Worm (Caenorhabditis elegans) whole organism, young adult: ENCODE measurements around the gene F41H10.3.

ENCODE experiments used
- B0261.1 ChIP-seq: sonication (generic microtip); optimal IDR thresholded peaks from 2 replicates; lab custom pipeline; 2016; ENCODE audit warnings: mild to moderate bottlenecking, missing genetic modification characterization, moderate library complexity, missing compliant biosample characterization
- F10E7.11 ChIP-seq: sonication (generic microtip); optimal IDR thresholded peaks from 2 replicates; lab custom pipeline; 2017; ENCODE audit warnings: mild to moderate bottlenecking, missing genetic modification characterization, moderate library complexity, missing compliant biosample characterization
- F22D6.2 ChIP-seq: sonication (generic microtip); optimal IDR thresholded peaks from 2 replicates; lab custom pipeline; 2016; ENCODE audit warnings: mild to moderate bottlenecking, missing genetic modification characterization, missing compliant biosample characterization
- F37B4.10 ChIP-seq: fragments of 200-800 bp; sonication (Bioruptor generic); IDR thresholded peaks from 2 replicates; pipeline ENCODE4 v1.3.6; 2022; ENCODE audit warnings: missing genetic modification characterization, missing compliant biosample characterization
- F49E8.2 ChIP-seq: sonication (generic microtip); optimal IDR thresholded peaks from 3 replicates; lab custom pipeline; 2017; ENCODE audit warnings: missing genetic modification characterization, mild to moderate bottlenecking, missing compliant biosample characterization, antibody characterized with exemption, moderate library complexity; ENCODE audit not compliant: insufficient read depth
- K11D2.4 ChIP-seq: fragments of 200-800 bp; sonication (Bioruptor generic); IDR thresholded peaks from 2 replicates; pipeline ENCODE4 v1.3.6; 2022; ENCODE audit warnings: missing genetic modification reagents, missing genetic modification characterization, missing compliant biosample characterization
- Y67H2A.10 ChIP-seq: fragments of 200-800 bp; sonication (Bioruptor generic); conservative IDR thresholded peaks from 2 replicates; pipeline ENCODE4 v1.3.6; 2022; ENCODE audit warnings: missing genetic modification reagents, missing genetic modification characterization, missing compliant biosample characterization
- Y95B8A.8 ChIP-seq: fragments of 200-800 bp; sonication (Bioruptor generic); IDR thresholded peaks from 2 replicates; pipeline ENCODE4 v1.3.6; 2022; ENCODE audit warnings: missing genetic modification reagents, missing genetic modification characterization, missing compliant biosample characterization
- ama-1 ChIP-seq, 3 experiments: fragments of 150-350 bp in 1 of 3; sonication (generic microtip) in 2 of 3; optimal IDR thresholded peaks; 2 replicates each; lab custom pipeline; 2014 to 2018; ENCODE audit warnings: missing biosample characterization in 2 of 3, missing genetic modification characterization in 2 of 3, missing genetic modification reagents in 2 of 3
- aptf-3 ChIP-seq: fragments of 200-800 bp; sonication (Bioruptor generic); IDR thresholded peaks from 2 replicates; pipeline ENCODE4 v1.3.6; 2022; ENCODE audit warnings: missing genetic modification characterization, missing compliant biosample characterization
- atf-7 ChIP-seq: sonication (generic microtip); optimal IDR thresholded peaks from 2 replicates; lab custom pipeline; 2017; ENCODE audit warnings: mild to moderate bottlenecking, missing genetic modification characterization, missing compliant biosample characterization
- athp-1 ChIP-seq: sonication (generic microtip); optimal IDR thresholded peaks from 2 replicates; lab custom pipeline; 2017; ENCODE audit warnings: mild to moderate bottlenecking, missing genetic modification characterization, missing compliant biosample characterization
- attf-3 ChIP-seq: fragments of 200-800 bp; sonication (Bioruptor generic); conservative IDR thresholded peaks from 2 replicates; pipeline ENCODE4 v1.3.6; 2022; ENCODE audit warnings: missing genetic modification reagents, missing genetic modification characterization, missing compliant biosample characterization
- bed-1 ChIP-seq: fragments of 200-800 bp; sonication (Bioruptor generic); IDR thresholded peaks from 2 replicates; pipeline ENCODE4 v1.3.6; 2022; ENCODE audit warnings: missing genetic modification reagents, missing genetic modification characterization, missing compliant biosample characterization
- bed-2 ChIP-seq: fragments of 200-800 bp; sonication (Bioruptor generic); IDR thresholded peaks from 2 replicates; pipeline ENCODE4 v1.3.6; 2022; ENCODE audit warnings: missing genetic modification reagents, missing genetic modification characterization, missing compliant biosample characterization
- cebp-2 ChIP-seq: fragments of 200-800 bp; sonication (Bioruptor generic); IDR thresholded peaks from 2 replicates; pipeline ENCODE4 v1.3.6; 2022; ENCODE audit warnings: missing genetic modification characterization, missing compliant biosample characterization
- ceh-40 ChIP-seq: fragments of 200-800 bp; sonication (Bioruptor generic); IDR thresholded peaks from 2 replicates; pipeline ENCODE4 v1.3.6; 2022; ENCODE audit warnings: missing genetic modification characterization, missing compliant biosample characterization
- ceh-91 ChIP-seq: fragments of 200-800 bp; sonication (Bioruptor generic); IDR thresholded peaks from 2 replicates; pipeline ENCODE4 v1.3.6; 2022; ENCODE audit warnings: missing genetic modification reagents, missing genetic modification characterization, missing compliant biosample characterization
- chd-7 ChIP-seq: sonication (generic microtip); optimal IDR thresholded peaks from 2 replicates; lab custom pipeline; 2016; ENCODE audit warnings: mild to moderate bottlenecking, missing genetic modification characterization, moderate library complexity, missing compliant biosample characterization
- dpff-1 ChIP-seq: sonication (generic microtip); optimal IDR thresholded peaks from 2 replicates; lab custom pipeline; 2017; ENCODE audit warnings: mild to moderate bottlenecking, missing genetic modification characterization, missing compliant biosample characterization
- dpl-1 ChIP-seq: fragments of 150-350 bp; optimal IDR thresholded peaks from 2 replicates; lab custom pipeline; 2014; ENCODE audit warnings: missing biosample characterization, missing genetic modification reagents, missing genetic modification characterization
- efl-1 ChIP-seq: fragments of 150-350 bp; optimal IDR thresholded peaks from 2 replicates; lab custom pipeline; 2014; ENCODE audit warnings: missing biosample characterization, missing genetic modification reagents, missing genetic modification characterization
- egl-44 ChIP-seq: fragments of 200-800 bp; sonication (Bioruptor generic); IDR thresholded peaks from 2 replicates; pipeline ENCODE4 v1.3.6; 2022; ENCODE audit warnings: missing genetic modification reagents, missing genetic modification characterization, missing compliant biosample characterization
- fkh-3 ChIP-seq: sonication (generic microtip); optimal IDR thresholded peaks from 2 replicates; lab custom pipeline; 2016; ENCODE audit warnings: mild to moderate bottlenecking, missing genetic modification characterization, missing compliant biosample characterization
- him-1 ChIP-seq: sonication (generic microtip); optimal IDR thresholded peaks from 2 replicates; lab custom pipeline; 2016; ENCODE audit warnings: missing genotype, missing genetic modification reagents, missing genetic modification characterization, missing compliant biosample characterization
- hlh-12 ChIP-seq: sonication (generic microtip); optimal IDR thresholded peaks from 2 replicates; lab custom pipeline; 2016; ENCODE audit warnings: missing genetic modification characterization, missing compliant biosample characterization
- hrde-1 ChIP-seq: sonication (generic microtip); optimal IDR thresholded peaks from 2 replicates; lab custom pipeline; 2016; ENCODE audit warnings: missing genetic modification characterization, mild to moderate bottlenecking, missing compliant biosample characterization, moderate library complexity, missing genotype, missing genetic modification reagents, borderline replicate concordance
- lag-1 ChIP-seq: fragments of 200-800 bp; sonication (Bioruptor generic); IDR thresholded peaks from 2 replicates; pipeline ENCODE4 v1.3.6; 2022; ENCODE audit warnings: missing genetic modification reagents, missing genetic modification characterization, missing compliant biosample characterization
- let-526 ChIP-seq: fragments of 200-800 bp; sonication (Bioruptor generic); IDR thresholded peaks from 2 replicates; pipeline ENCODE4 v1.3.6; 2022; ENCODE audit warnings: missing genetic modification reagents, missing genetic modification characterization, missing compliant biosample characterization
- lin-26 ChIP-seq: fragments of 200-800 bp; sonication (Bioruptor generic); IDR thresholded peaks from 2 replicates; pipeline ENCODE4 v1.3.6; 2022; ENCODE audit warnings: missing genetic modification reagents, missing genetic modification characterization, missing compliant biosample characterization
- lin-35 ChIP-seq, 3 experiments: fragments of 150-350 bp in 2 of 3; sonication (generic microtip) in 1 of 3; optimal IDR thresholded peaks; 2 replicates each; lab custom pipeline; 2014 to 2018; ENCODE audit warnings: missing biosample characterization in 3 of 3, missing genetic modification characterization in 3 of 3, missing genetic modification reagents in 3 of 3
- lin-40 ChIP-seq: sonication (generic microtip); optimal IDR thresholded peaks from 2 replicates; lab custom pipeline; 2016; ENCODE audit warnings: missing genetic modification characterization, mild to moderate bottlenecking, missing compliant biosample characterization, missing genotype, missing genetic modification reagents
- mcd-1 ChIP-seq: fragments of 200-800 bp; sonication (Bioruptor generic); IDR thresholded peaks from 2 replicates; pipeline ENCODE4 v1.3.6; 2022; ENCODE audit warnings: missing genetic modification reagents, missing genetic modification characterization, missing compliant biosample characterization
- mel-28 ChIP-seq: sonication (generic microtip); optimal IDR thresholded peaks from 2 replicates; lab custom pipeline; 2016; ENCODE audit warnings: borderline replicate concordance, mild to moderate bottlenecking, missing genetic modification characterization, missing compliant biosample characterization
- mes-4 ChIP-seq: sonication (generic microtip); optimal IDR thresholded peaks from 2 replicates; lab custom pipeline; 2016; ENCODE audit warnings: missing genotype, missing genetic modification characterization, missing compliant biosample characterization
- mxl-1 ChIP-seq: sonication (generic microtip); optimal IDR thresholded peaks from 2 replicates; lab custom pipeline; 2016; ENCODE audit warnings: missing genetic modification characterization, missing compliant biosample characterization
- nfya-2 ChIP-seq: fragments of 200-800 bp; sonication (Bioruptor generic); IDR thresholded peaks from 2 replicates; pipeline ENCODE4 v1.3.6; 2022; ENCODE audit warnings: missing genetic modification reagents, missing genetic modification characterization, missing compliant biosample characterization
- nhr-120 ChIP-seq: fragments of 200-800 bp; sonication (Bioruptor generic); IDR thresholded peaks from 2 replicates; pipeline ENCODE4 v1.3.6; 2022; ENCODE audit warnings: missing genetic modification characterization, missing compliant biosample characterization
- nhr-179 ChIP-seq: sonication (generic microtip); optimal IDR thresholded peaks from 2 replicates; lab custom pipeline; 2016; ENCODE audit warnings: mild to moderate bottlenecking, missing genetic modification characterization, missing compliant biosample characterization
- nhr-80 ChIP-seq: sonication (generic microtip); optimal IDR thresholded peaks from 2 replicates; lab custom pipeline; 2016; ENCODE audit warnings: missing genetic modification characterization, missing compliant biosample characterization
- sdz-38 ChIP-seq: sonication (generic microtip); optimal IDR thresholded peaks from 2 replicates; lab custom pipeline; 2016; ENCODE audit warnings: missing genotype, missing genetic modification characterization, missing compliant biosample characterization
- snpc-1.1 ChIP-seq: sonication (generic microtip); optimal IDR thresholded peaks from 2 replicates; lab custom pipeline; 2017; ENCODE audit warnings: missing genetic modification characterization, mild to moderate bottlenecking, missing compliant biosample characterization, antibody characterized with exemption, moderate library complexity, missing genotype, missing genetic modification reagents; ENCODE audit not compliant: insufficient read depth
- snpc-3.4 ChIP-seq: sonication (generic microtip); optimal IDR thresholded peaks from 2 replicates; lab custom pipeline; 2017; ENCODE audit warnings: missing genetic modification characterization, mild to moderate bottlenecking, missing compliant biosample characterization, antibody characterized with exemption, moderate library complexity, missing genotype, missing genetic modification reagents
- somi-1 ChIP-seq: fragments of 200-800 bp; sonication (Bioruptor generic); optimal IDR thresholded peaks from 2 replicates; lab custom pipeline; 2018; ENCODE audit warnings: mild to moderate bottlenecking, missing genetic modification characterization, missing compliant biosample characterization
- tbx-9 ChIP-seq: sonication (generic microtip); optimal IDR thresholded peaks from 2 replicates; lab custom pipeline; 2016; ENCODE audit warnings: borderline replicate concordance, missing genetic modification characterization, inconsistent platforms, missing compliant biosample characterization
- tlf-1 ChIP-seq: fragments of 200-800 bp; sonication (Bioruptor generic); optimal IDR thresholded peaks from 2 replicates; lab custom pipeline; 2018; ENCODE audit warnings: mild to moderate bottlenecking, missing genetic modification characterization, missing compliant biosample characterization
- unc-130 ChIP-seq: sonication (generic microtip); optimal IDR thresholded peaks from 2 replicates; lab custom pipeline; 2016; ENCODE audit warnings: missing genetic modification reagents, missing genetic modification characterization, missing compliant biosample characterization
- xnd-1 ChIP-seq: sonication (generic microtip); optimal IDR thresholded peaks from 2 replicates; lab custom pipeline; 2016; ENCODE audit warnings: missing genotype, missing genetic modification reagents, missing genetic modification characterization, missing compliant biosample characterization
- ztf-26 ChIP-seq: sonication (generic microtip); optimal IDR thresholded peaks from 2 replicates; lab custom pipeline; 2017; ENCODE audit warnings: missing genetic modification characterization, missing compliant biosample characterization
- ztf-3 ChIP-seq: fragments of 200-800 bp; sonication (Bioruptor generic); optimal IDR thresholded peaks from 2 replicates; lab custom pipeline; 2018; ENCODE audit warnings: mild to moderate bottlenecking, missing genetic modification characterization, missing compliant biosample characterization

The F41H10.3 gene

DNA sequence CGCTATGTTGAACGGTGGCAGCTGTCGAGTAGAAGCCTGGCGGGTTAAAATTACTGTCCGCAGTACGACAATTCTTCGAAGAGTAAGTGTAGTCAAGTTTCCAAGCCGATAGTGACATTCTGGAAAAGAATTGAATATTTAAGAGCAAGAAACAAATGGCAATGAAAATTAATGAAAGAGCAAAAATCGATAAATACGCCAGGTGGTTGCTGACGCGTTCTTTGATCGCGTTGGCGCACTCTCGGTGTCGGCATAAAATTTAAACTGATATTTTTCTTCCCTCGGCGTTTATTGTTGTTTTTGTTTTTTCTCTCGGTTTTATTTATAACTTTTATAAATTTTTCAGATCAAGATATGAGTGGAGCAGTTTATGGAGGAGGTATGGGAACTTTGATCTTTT is 25.1 kb downstream of the F41H10.3 start, which contains the start of the genes perm-3 and swsn-6 (continued):
- TF ChIP-seq lin-40 (tag; lab: Kevin White, UChicago) (peak; percentile 81), bed-1 (no peak), dpff-1 (tag; lab: Kevin White, UChicago) (no peak), aptf-3 (GFP tag; lab: Robert Waterston, UW) (no peak), fkh-3 (tag; lab: Kevin White, UChicago) (no peak), efl-1 (GFP tag; lab: Kevin White, UChicago) (peak; percentile 16), mes-4 (tag; lab: Kevin White, UChicago) (no peak), athp-1 (tag; lab: Kevin White, UChicago) (no peak), F22D6.2 (tag; lab: Kevin White, UChicago) (no peak), sdz-38 (tag; lab: Kevin White, UChicago) (no peak), ztf-26 (tag; lab: Kevin White, UChicago) (no peak), egl-44 (no peak), bed-2 (GFP tag; lab: Robert Waterston, UW) (no peak), K11D2.4 (GFP tag; lab: Robert Waterston, UW) (no peak), nfya-2 (GFP tag; lab: Robert Waterston, UW) (no peak), tlf-1 (no peak), somi-1 (no peak), dpl-1 (GFP tag; lab: Kevin White, UChicago) (no peak), ceh-40 (GFP tag; lab: Robert Waterston, UW) (no peak), mxl-1 (tag; lab: Kevin White, UChicago) (no peak), snpc-3.4 (tag; lab: Kevin White, UChicago) (no peak), B0261.1 (tag; lab: Kevin White, UChicago) (no peak), him-1 (tag; lab: Kevin White, UChicago) (no peak), F49E8.2 (tag; lab: Kevin White, UChicago) (no peak), mcd-1 (GFP tag; lab: Robert Waterston, UW) (peak; percentile 83), hrde-1 (tag; lab: Kevin White, UChicago) (no peak), F10E7.11 (no peak), ceh-91 (GFP tag; lab: Robert Waterston, UW) (no peak; the same call in 1 of the 2 replicates), xnd-1 (tag; lab: Kevin White, UChicago) (peak; percentile 21), let-526 (GFP tag; lab: Robert Waterston, UW) (no peak), chd-7 (tag; lab: Kevin White, UChicago) (no peak), Y67H2A.10 (GFP tag; lab: Robert Waterston, UW) (no peak), nhr-120 (GFP tag; lab: Robert Waterston, UW) (no peak), hlh-12 (tag; lab: Kevin White, UChicago) (no peak), snpc-1.1 (tag; lab: Kevin White, UChicago) (no peak), nhr-179 (tag; lab: Kevin White, UChicago) (no peak), mel-28 (tag; lab: Kevin White, UChicago) (no peak), nhr-80 (tag; lab: Kevin White, UChicago) (peak; percentile 54), atf-7 (no peak), ztf-3 (GFP tag; lab: Kevin White, UChicago) (no peak), tbx-9 (no peak), lin-26 (GFP tag; lab: Robert Waterston, UW) (no peak), lag-1 (GFP tag; lab: Robert Waterston, UW) (no peak), Y95B8A.8 (GFP tag; lab: Robert Waterston, UW) (no peak), ama-1 (optimal IDR thresholded peaks at IDR 0.05; lab: Kevin White, UChicago) (no peak), ama-1 (GFP tag; optimal IDR thresholded peaks at IDR 0.05; lab: Kevin White, UChicago) (no peak), attf-3 (GFP tag; lab: Robert Waterston, UW) (no peak), F37B4.10 (GFP tag; lab: Robert Waterston, UW) (no peak), lin-35 (GFP tag; optimal IDR thresholded peaks at IDR 0.05; lab: Kevin White, UChicago) (peak in 2 of 3 experiments; percentile 33 to 79), cebp-2 (no peak), unc-130 (peak; percentile 14)
